Fruit fly (Drosophila melanogaster): ENCODE results near the gene grass.
A peak's percentile ranks its signal among the peaks of the same experiment; 100 is the strongest.

The grass gene

dm6 chr3R:27201538-27202281, 44.0 kb downstream of the grass start (continued):
- peak; percentile 15 for TF ChIP-seq Hr4 (GFP tag; optimal IDR thresholded peaks at IDR 0.05)
- peak; percentile 25 for TF ChIP-seq CG11902 (GFP tag; optimal IDR thresholded peaks at IDR 0.05)
- TF ChIP-seq cyc (GFP tag; optimal IDR thresholded peaks at IDR 0.05): peak; percentile 71
- peak; percentile 22 for TF ChIP-seq Hr39 (GFP tag; optimal IDR thresholded peaks at IDR 0.05)
- no peak for TF ChIP-seq Eip93F (GFP tag; optimal IDR thresholded peaks at IDR 0.05)
- TF ChIP-seq CG6163 (GFP tag; IDR thresholded peaks at IDR 0.05): peak; percentile 62; the same call in 2 of the 3 replicates
- TF ChIP-seq net (GFP tag; optimal IDR thresholded peaks at IDR 0.05): peak; percentile 53
- TF ChIP-seq CG10669 (GFP tag; optimal IDR thresholded peaks at IDR 0.05): peak; percentile 81
- TF ChIP-seq CG32006 (GFP tag; optimal IDR thresholded peaks at IDR 0.05): peak; percentile 37
- peak; percentile 89 for TF ChIP-seq CG6808 (GFP tag; optimal IDR thresholded peaks at IDR 0.05)
- TF ChIP-seq Sox15 (GFP tag; optimal IDR thresholded peaks at IDR 0.05): peak; percentile 35
- TF ChIP-seq Gug (GFP tag; IDR thresholded peaks at IDR 0.05): no peak
- peak; percentile 63 for TF ChIP-seq CG11762 (GFP tag; optimal IDR thresholded peaks at IDR 0.05; ENCODE audit: insufficient read depth)
- peak; percentile 76 for TF ChIP-seq esn (GFP tag; optimal IDR thresholded peaks at IDR 0.05)
- peak; percentile 18 to 54 for TF ChIP-seq salr (GFP tag; optimal IDR thresholded peaks at IDR 0.05)
- TF ChIP-seq fkh (GFP tag; optimal IDR thresholded peaks at IDR 0.05): no peak
- TF ChIP-seq vri (GFP tag; optimal IDR thresholded peaks at IDR 0.05): peak; percentile 44
- peak; percentile 64 for TF ChIP-seq CG16779 (tag; optimal IDR thresholded peaks at IDR 0.05)
- no peak for TF ChIP-seq dac (GFP tag; optimal IDR thresholded peaks at IDR 0.05)
- TF ChIP-seq CG11294 (GFP tag; IDR thresholded peaks at IDR 0.05): no peak
- peak; percentile 69 for TF ChIP-seq CG8119 (GFP tag; IDR thresholded peaks at IDR 0.05)
- peak; percentile 32 for TF ChIP-seq Sox14 (GFP tag; optimal IDR thresholded peaks at IDR 0.05)
- peak; percentile 75 for TF ChIP-seq CG3919 (GFP tag; optimal IDR thresholded peaks at IDR 0.05)
- TF ChIP-seq Hr38 (GFP tag; optimal IDR thresholded peaks at IDR 0.05): no peak
- peak; percentile 68 to 77 for TF ChIP-seq ss (GFP tag; optimal IDR thresholded peaks at IDR 0.05)
- peak; percentile 90 for TF ChIP-seq CG3032 (tag; optimal IDR thresholded peaks at IDR 0.05)
- peak; percentile 62 for TF ChIP-seq Eip75B (GFP tag; optimal IDR thresholded peaks at IDR 0.05)
- peak; percentile 75 for TF ChIP-seq achi (GFP tag; optimal IDR thresholded peaks at IDR 0.05)
- peak; percentile 79 for TF ChIP-seq fd59A (GFP tag; optimal IDR thresholded peaks at IDR 0.05)

- TF ChIP-seq fkh (GFP tag; optimal IDR thresholded peaks at IDR 0.05) (peak; percentile 34), acj6 (GFP tag; optimal IDR thresholded peaks at IDR 0.05) (no peak)
These were observed 44.6 kb downstream of the grass start for dm6 chr3R:27202330-27202729.

dm6 chr3R:27203856-27204255, 46.1 kb downstream of the grass start:
- TF ChIP-seq Eip78C (GFP tag) (peak; percentile 60), CG34406 (GFP tag; optimal IDR thresholded peaks at IDR 0.05) (no peak), CG4318 (GFP tag; optimal IDR thresholded peaks at IDR 0.05) (no peak), Sox102F (GFP tag; optimal IDR thresholded peaks at IDR 0.05) (no peak), Hr4 (GFP tag; optimal IDR thresholded peaks at IDR 0.05) (no peak), vri (GFP tag; optimal IDR thresholded peaks at IDR 0.05) (no peak), CG7368 (GFP tag; optimal IDR thresholded peaks at IDR 0.05) (no peak), CG6163 (GFP tag; IDR thresholded peaks at IDR 0.05) (no peak), CG6276 (GFP tag; optimal IDR thresholded peaks at IDR 0.05) (no peak), fd59A (GFP tag; optimal IDR thresholded peaks at IDR 0.05) (no peak), ss (GFP tag; optimal IDR thresholded peaks at IDR 0.05) (peak in 1 of 2 experiments; percentile 60), Smox (GFP tag; optimal IDR thresholded peaks at IDR 0.05) (no peak), CG10631 (GFP tag; optimal IDR thresholded peaks at IDR 0.05) (no peak), CG6792 (GFP tag; optimal IDR thresholded peaks at IDR 0.05) (no peak), Eip93F (GFP tag; optimal IDR thresholded peaks at IDR 0.05) (no peak)
